In genomic region chrX:16664405-16665064, dm6 we compare ENCODE assay signal across 4 fruit fly cellular contexts.
TF ChIP-seq lines count a peak whose summit lies in the region.

Gene CG15865, minus strand, starts transcription at chrX:16664455.

- TF ChIP-seq CTCF in whole organism, embryonic (GFP tag; optimal IDR thresholded peaks at IDR 0.05; lab: Kevin White, UChicago) = no peak

TF ChIP-seq in whole organism, adult, 20 proteins besides CTCF, POLR2A, EP300 and RAD21:
- TF ChIP-seq Hr96 (GFP tag; optimal IDR thresholded peaks at IDR 0.05; lab: Kevin White, UChicago) (peak; percentile 3), bab1 (GFP tag; optimal IDR thresholded peaks at IDR 0.05; lab: Kevin White, UChicago) (no peak)

TF ChIP-seq in whole organism, embryonic, 481 proteins besides CTCF, POLR2A, EP300 and RAD21:
- peak; percentile 28 for TF ChIP-seq Med (GFP tag; lab: Kevin White, UChicago)
- peak; percentile 0 for TF ChIP-seq exex (tag; optimal IDR thresholded peaks at IDR 0.05; lab: Kevin White, UChicago)
- TF ChIP-seq CG12659 (GFP tag; optimal IDR thresholded peaks at IDR 0.05; lab: Kevin White, UChicago) = no peak
- no peak for TF ChIP-seq Doc3 (GFP tag; IDR thresholded peaks at IDR 0.05; lab: Robert Waterston, UW; ENCODE audit: partially characterized antibody)
- no peak for TF ChIP-seq CG10654 (GFP tag; optimal IDR thresholded peaks at IDR 0.05; lab: Kevin White, UChicago)
- TF ChIP-seq sens (GFP tag; lab: Kevin White, UChicago) = peak; percentile 64
- TF ChIP-seq Ets65A (GFP tag; lab: Kevin White, UChicago) = peak; percentile 79

TF ChIP-seq in whole organism, prepupa, 60 proteins besides CTCF, POLR2A, EP300 and RAD21:
- TF ChIP-seq Lpt (GFP tag; optimal IDR thresholded peaks at IDR 0.05; lab: Kevin White, UChicago) = no peak
- TF ChIP-seq CG6808 (GFP tag; optimal IDR thresholded peaks at IDR 0.05; lab: Kevin White, UChicago) = peak; percentile 16
- TF ChIP-seq Ets96B (tag; optimal IDR thresholded peaks at IDR 0.05; lab: Kevin White, UChicago) = peak; percentile 5
- TF ChIP-seq ss (GFP tag; optimal IDR thresholded peaks at IDR 0.05; lab: Kevin White, UChicago) = peak in 1 of 2 experiments; percentile 11
- peak; percentile 7 for TF ChIP-seq fkh (GFP tag; optimal IDR thresholded peaks at IDR 0.05; lab: Kevin White, UChicago)
- no peak for TF ChIP-seq CG6163 (GFP tag; IDR thresholded peaks at IDR 0.05; lab: Robert Waterston, UW)
- peak; percentile 16 for TF ChIP-seq Smox (GFP tag; optimal IDR thresholded peaks at IDR 0.05; lab: Kevin White, UChicago)
- TF ChIP-seq Eip78C (GFP tag; lab: Kevin White, UChicago) = peak; percentile 72
- peak; percentile 70 for TF ChIP-seq svp (GFP tag; lab: Kevin White, UChicago)
- TF ChIP-seq Met (GFP tag; optimal IDR thresholded peaks at IDR 0.05; lab: Kevin White, UChicago) = no peak

TF ChIP-seq in whole organism, pupa, 21 proteins besides CTCF, POLR2A, EP300 and RAD21:
- TF ChIP-seq CG8301 (tag; optimal IDR thresholded peaks at IDR 0.05; lab: Kevin White, UChicago) = no peak
- TF ChIP-seq EcR (GFP tag; optimal IDR thresholded peaks at IDR 0.05; lab: Kevin White, UChicago) = no peak
- no peak for TF ChIP-seq CG14655 (GFP tag; optimal IDR thresholded peaks at IDR 0.05; lab: Kevin White, UChicago)
- no peak for TF ChIP-seq Ets98B (GFP tag; IDR thresholded peaks at IDR 0.05; lab: Robert Waterston, UW)
- no peak for TF ChIP-seq D1 (tag; optimal IDR thresholded peaks at IDR 0.05; lab: Kevin White, UChicago)
- no peak for TF ChIP-seq CG17806 (tag; optimal IDR thresholded peaks at IDR 0.05; lab: Kevin White, UChicago)
- TF ChIP-seq CG8159 (tag; optimal IDR thresholded peaks at IDR 0.05; lab: Kevin White, UChicago) = peak; percentile 7
- TF ChIP-seq CG9948 (tag; optimal IDR thresholded peaks at IDR 0.05; lab: Kevin White, UChicago) = no peak
- peak; percentile 17 for TF ChIP-seq CG15710 (tag; optimal IDR thresholded peaks at IDR 0.05; lab: Kevin White, UChicago)
